Worm (Caenorhabditis elegans): Measurements from ENCODE around the gene srw-42.

DNA sequence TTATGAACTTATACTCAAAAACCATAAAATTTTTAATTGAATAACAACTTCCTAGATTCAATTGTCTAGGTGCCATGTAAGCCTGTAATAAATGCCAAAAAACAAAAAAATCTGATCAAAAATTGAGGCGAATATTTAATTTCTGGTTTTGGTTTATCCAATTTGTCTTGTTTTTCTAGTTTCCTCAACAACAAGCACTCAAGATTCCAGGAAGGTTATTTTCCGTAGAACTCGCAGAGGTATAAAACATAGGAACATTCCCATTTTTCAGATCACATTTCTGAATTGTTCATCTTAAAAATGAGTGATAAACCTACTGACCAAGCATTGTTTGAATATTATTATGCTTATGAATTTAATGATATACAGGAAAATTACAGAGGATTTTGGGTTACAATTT is 3.5 kb upstream of the srw-42 start, which contains the start of gene srw-41:
- no peak for TF ChIP-seq ama-1 (optimal IDR thresholded peaks at IDR 0.05)
- TF ChIP-seq tbx-11 (GFP tag; IDR thresholded peaks at IDR 0.05) = no peak
- no peak for TF ChIP-seq hnd-1 (tag; optimal IDR thresholded peaks at IDR 0.05)
- TF ChIP-seq F13C5.2 (tag; optimal IDR thresholded peaks at IDR 0.05) = no peak
- no peak for TF ChIP-seq aly-1 (tag; optimal IDR thresholded peaks at IDR 0.05)
- TF ChIP-seq flt-1 (GFP tag; IDR thresholded peaks at IDR 0.05) = no peak
- TF ChIP-seq pes-1 (GFP tag; IDR thresholded peaks at IDR 0.05) = no peak
- TF ChIP-seq scrt-1 (GFP tag; IDR thresholded peaks at IDR 0.05) = no peak
- no peak for TF ChIP-seq ceh-36 (tag; optimal IDR thresholded peaks at IDR 0.05)
- TF ChIP-seq ets-7 (tag; optimal IDR thresholded peaks at IDR 0.05) = no peak
- TF ChIP-seq tra-4 (tag; optimal IDR thresholded peaks at IDR 0.05) = no peak
- TF ChIP-seq hmbx-1 (tag; optimal IDR thresholded peaks at IDR 0.05) = no peak
- TF ChIP-seq hmg-4 (GFP tag; optimal IDR thresholded peaks at IDR 0.05) = no peak
- no peak for TF ChIP-seq sea-1 (GFP tag; conservative IDR thresholded peaks at IDR 0.05)
